Worm (Caenorhabditis elegans) whole organism, dauer: ENCODE measurements around the gene Y39B6A.27.
"Not testable (repeated sequence)": the region's sequence is repeated elsewhere in the genome, so short reads cannot be mapped to it uniquely, and the experiment has no call there.

ENCODE experiments used
- unc-62 ChIP-seq: sonication (generic microtip); optimal IDR thresholded peaks from 2 replicates; lab custom pipeline; 2017; ENCODE audit warnings: missing biosample characterization, missing genetic modification reagents, missing genetic modification characterization

The Y39B6A.27 gene

ce11 chrV:19031456-19031855, at the start of gene Y39B6A.27:
Gene Y39B6A.27 (plus strand): TSS chrV:19031756.
- no peak for TF ChIP-seq unc-62 (GFP tag; lab: Kevin White, UChicago)

ce11 chrV:18986103-18986502, 45.5 kb upstream of the Y39B6A.27 start:
- TF ChIP-seq unc-62 (GFP tag; lab: Kevin White, UChicago): no peak

ce11 chrV:18990238-18990901, 41.2 kb upstream of the Y39B6A.27 start, which contains the start of the genes reps-1 and Y39B6A.37:
Gene reps-1 (minus strand): TSS chrV:18990500.
Gene Y39B6A.37 (plus strand): TSS chrV:18990851.
- TF ChIP-seq unc-62 (GFP tag; lab: Kevin White, UChicago): no peak

ce11 chrV:18990958-18991357, 40.6 kb upstream of the Y39B6A.27 start:
- TF ChIP-seq unc-62 (GFP tag; lab: Kevin White, UChicago): no peak

- no peak for TF ChIP-seq unc-62 (GFP tag; lab: Kevin White, UChicago)
Measured at ce11 chrV:18993017-18993416, 38.5 kb upstream of the Y39B6A.27 start.

- no peak for TF ChIP-seq unc-62 (GFP tag; lab: Kevin White, UChicago)
Measured at ce11 chrV:18993535-18993990, 38.0 kb upstream of the Y39B6A.27 start, which contains the start of gene gtf-2F2. Gene gtf-2F2 (plus strand): TSS chrV:18993940.

ce11 chrV:18998045-18998444, 33.5 kb upstream of the Y39B6A.27 start, which contains the start of gene tgt-2:
Gene tgt-2 (plus strand): TSS chrV:18998345.
- TF ChIP-seq unc-62 (GFP tag; lab: Kevin White, UChicago): no peak

ce11 chrV:19000542-19000941, 31.0 kb upstream of the Y39B6A.27 start:
- TF ChIP-seq unc-62 (GFP tag; lab: Kevin White, UChicago): no peak

ce11 chrV:19001016-19001415, 30.5 kb upstream of the Y39B6A.27 start, which contains the start of gene Y39B6A.34:
Gene Y39B6A.34 (plus strand): TSS chrV:19001018.
- no peak for TF ChIP-seq unc-62 (GFP tag; lab: Kevin White, UChicago)

- no peak for TF ChIP-seq unc-62 (GFP tag; lab: Kevin White, UChicago)
Measured at ce11 chrV:19001656-19002055, 29.9 kb upstream of the Y39B6A.27 start, which contains the start of gene Y39B6A.33. Gene Y39B6A.33 (plus strand): TSS chrV:19001956.

ce11 chrV:19010405-19010804, 21.2 kb upstream of the Y39B6A.27 start:
- no peak for TF ChIP-seq unc-62 (GFP tag; lab: Kevin White, UChicago)

ce11 chrV:19013215-19013614, 18.3 kb upstream of the Y39B6A.27 start:
- TF ChIP-seq unc-62 (GFP tag; lab: Kevin White, UChicago): no peak

ce11 chrV:19014273-19014672, 17.3 kb upstream of the Y39B6A.27 start, which contains the start of gene Y39B6A.30:
Gene Y39B6A.30 (plus strand): TSS chrV:19014573.
- TF ChIP-seq unc-62 (GFP tag; lab: Kevin White, UChicago): not testable (repeated sequence)

ce11 chrV:19019239-19019638, 12.3 kb upstream of the Y39B6A.27 start:
- no peak for TF ChIP-seq unc-62 (GFP tag; lab: Kevin White, UChicago)

- no peak for TF ChIP-seq unc-62 (GFP tag; lab: Kevin White, UChicago)
Measured at ce11 chrV:19024683-19025082, 6.9 kb upstream of the Y39B6A.27 start, which contains the start of gene Y39B6A.29. Gene Y39B6A.29 (minus strand): TSS chrV:19024783.

- no peak for TF ChIP-seq unc-62 (GFP tag; lab: Kevin White, UChicago)
Measured at ce11 chrV:19026163-19026562, 5.4 kb upstream of the Y39B6A.27 start, which contains the start of gene Y39B6A.25. Gene Y39B6A.25 (plus strand): TSS chrV:19026463.

- TF ChIP-seq unc-62 (GFP tag; lab: Kevin White, UChicago): no peak
Measured at ce11 chrV:19027338-19027737, 4.2 kb upstream of the Y39B6A.27 start.
